Worm (Caenorhabditis elegans) whole organism, midembryonic: Measurements from ENCODE around the gene Y54G2A.40.
A peak's percentile ranks its signal among the peaks of the same experiment; 100 is the strongest.
"Not testable (repeated sequence)": the region's sequence is repeated elsewhere in the genome, so short reads cannot be mapped to it uniquely, and the experiment has no call there.

ENCODE experiments used
- T22C8.4 ChIP-seq: fragments of 200-800 bp; sonication (Bioruptor generic); IDR thresholded peaks from 2 replicates; pipeline ENCODE4 v1.3.6; 2022; ENCODE audit warnings: missing genetic modification characterization, missing compliant biosample characterization
- cog-1 ChIP-seq: sonication (generic microtip); optimal IDR thresholded peaks from 2 replicates; lab custom pipeline; 2016; ENCODE audit warnings: missing genetic modification characterization, missing compliant biosample characterization
- flt-1 ChIP-seq: fragments of 200-800 bp; sonication (Bioruptor generic); IDR thresholded peaks from 2 replicates; pipeline ENCODE4 v1.3.6; 2022; ENCODE audit warnings: missing genetic modification characterization, missing compliant biosample characterization
- klf-2 ChIP-seq: fragments of 200-800 bp; sonication (Bioruptor generic); conservative IDR thresholded peaks from 2 replicates; pipeline ENCODE4 v1.3.6; 2022; ENCODE audit warnings: missing genetic modification reagents, missing genetic modification characterization, missing compliant biosample characterization
- med-1 ChIP-seq: sonication (generic microtip); optimal IDR thresholded peaks from 2 replicates; lab custom pipeline; 2017; ENCODE audit warnings: missing genetic modification characterization, mild to moderate bottlenecking, missing compliant biosample characterization, antibody characterized with exemption, missing genetic modification reagents; ENCODE audit not compliant: insufficient read depth
- ref-1 ChIP-seq: fragments of 200-800 bp; sonication (Bioruptor generic); conservative IDR thresholded peaks from 2 replicates; pipeline ENCODE4 v1.3.6; 2022; ENCODE audit warnings: missing genetic modification reagents, missing genetic modification characterization, missing compliant biosample characterization
- tab-1 ChIP-seq: fragments of 200-800 bp; sonication (Bioruptor generic); IDR thresholded peaks from 2 replicates; pipeline ENCODE4 v1.3.6; 2022; ENCODE audit warnings: missing genetic modification characterization, missing compliant biosample characterization
- ztf-23 ChIP-seq: fragments of 200-800 bp; sonication (Bioruptor generic); IDR thresholded peaks from 2 replicates; pipeline ENCODE4 v1.3.6; 2022; ENCODE audit warnings: missing genetic modification reagents, missing genetic modification characterization, missing compliant biosample characterization
- ztf-29 ChIP-seq: fragments of 200-800 bp; sonication (Bioruptor generic); IDR thresholded peaks from 2 replicates; pipeline ENCODE4 v1.3.6; 2022; ENCODE audit warnings: missing genetic modification reagents, missing genetic modification characterization, missing compliant biosample characterization

The Y54G2A.40 gene

DNA sequence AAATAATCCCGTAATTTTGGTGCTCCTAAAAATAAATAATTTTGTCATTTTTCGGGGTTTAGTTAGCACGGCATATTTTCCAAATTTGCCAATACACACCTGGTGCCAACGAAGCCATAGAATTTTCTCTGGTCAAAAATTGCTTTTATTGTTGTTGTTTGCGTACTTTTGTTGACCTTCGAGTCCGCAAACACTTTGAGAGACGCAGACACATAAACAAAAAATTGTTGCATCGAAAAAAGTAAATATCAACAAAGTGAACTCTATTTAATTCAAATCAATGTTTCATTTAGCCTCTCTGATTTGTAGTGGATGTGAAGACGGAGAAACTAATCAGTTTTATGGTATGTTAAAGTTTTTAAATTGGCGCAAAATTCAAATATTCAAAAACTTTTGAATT lies at the start of gene Y54G2A.40:
Y54G2A.40 (plus strand) TSS at position 213 of the 400 bp plus-strand sequence.
- no peak for TF ChIP-seq ztf-29 (GFP tag; lab: Robert Waterston, UW)
- no peak for TF ChIP-seq ztf-23

- TF ChIP-seq tab-1 (GFP tag; lab: Robert Waterston, UW): no peak
- TF ChIP-seq ztf-29 (GFP tag; lab: Robert Waterston, UW): no peak
- no peak for TF ChIP-seq klf-2 (GFP tag; lab: Robert Waterston, UW)
- no peak for TF ChIP-seq cog-1
- TF ChIP-seq med-1 (GFP tag; lab: Kevin White, UChicago): no peak
- TF ChIP-seq T22C8.4: no peak
- TF ChIP-seq flt-1 (GFP tag; lab: Robert Waterston, UW): no peak
- TF ChIP-seq ztf-23: no peak
- TF ChIP-seq ref-1 (GFP tag; lab: Robert Waterston, UW): no peak
Observed at ce11 chrIV:2798339-2798738, 47.9 kb upstream of the Y54G2A.40 start, which contains the start of gene Y54G2A.52. TSS of gene Y54G2A.52 (minus strand) at chrIV:2798686.

DNA sequence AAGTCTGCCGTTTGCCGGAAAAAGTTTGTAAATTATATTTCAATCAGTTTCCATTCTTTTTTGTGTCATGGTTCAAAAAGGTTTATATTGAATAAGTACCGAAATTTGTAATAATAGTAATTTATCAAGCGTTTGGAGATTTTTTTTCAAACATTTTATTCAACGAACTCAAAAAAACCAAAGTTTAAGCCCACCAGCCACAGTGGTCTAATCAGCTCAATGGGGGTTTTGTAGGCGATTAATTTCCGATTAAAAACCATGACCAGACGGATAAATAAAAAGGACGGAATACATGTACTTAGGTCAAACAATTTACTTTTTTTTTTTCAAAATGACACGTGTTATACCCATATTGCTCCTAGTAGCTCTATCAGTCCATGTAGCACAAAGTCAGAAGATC lies 46.9 kb upstream of the Y54G2A.40 start, which contains the start of gene Y54G2A.10:
Y54G2A.10 (plus strand) TSS at position 301 of the 400 bp plus-strand sequence.
- TF ChIP-seq T22C8.4 (no peak), cog-1 (no peak), ztf-23 (no peak), med-1 (GFP tag; lab: Kevin White, UChicago) (no peak), klf-2 (GFP tag; lab: Robert Waterston, UW) (no peak), tab-1 (GFP tag; lab: Robert Waterston, UW) (no peak), ref-1 (GFP tag; lab: Robert Waterston, UW) (no peak), flt-1 (GFP tag; lab: Robert Waterston, UW) (no peak), ztf-29 (GFP tag; lab: Robert Waterston, UW) (no peak)

DNA sequence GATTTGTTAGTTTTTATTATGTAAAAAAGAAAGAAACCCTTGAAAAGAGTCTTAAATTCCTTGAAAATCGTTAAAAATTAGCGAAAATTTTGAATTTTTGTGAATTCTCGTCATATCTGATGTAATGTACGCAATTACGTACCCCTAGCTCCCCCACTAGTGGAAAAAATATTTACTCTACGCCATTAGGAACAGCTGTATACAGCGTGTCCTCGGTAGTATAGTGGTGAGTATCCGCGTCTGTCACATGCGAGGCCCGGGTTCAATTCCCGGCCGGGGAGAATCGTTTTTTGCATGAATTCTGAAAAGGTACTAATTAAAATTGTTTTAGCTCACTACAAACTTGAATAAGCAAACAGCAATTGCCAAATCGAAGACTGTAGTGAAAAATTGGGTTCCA lies 46.4 kb upstream of the Y54G2A.40 start:
- TF ChIP-seq T22C8.4: no peak
- no peak for TF ChIP-seq klf-2 (GFP tag; lab: Robert Waterston, UW)
- no peak for TF ChIP-seq med-1 (GFP tag; lab: Kevin White, UChicago)
- TF ChIP-seq ztf-23: no peak
- TF ChIP-seq flt-1 (GFP tag; lab: Robert Waterston, UW): no peak
- no peak for TF ChIP-seq ztf-29 (GFP tag; lab: Robert Waterston, UW)
- TF ChIP-seq cog-1: no peak
- no peak for TF ChIP-seq tab-1 (GFP tag; lab: Robert Waterston, UW)
- TF ChIP-seq ref-1 (GFP tag; lab: Robert Waterston, UW): no peak

DNA sequence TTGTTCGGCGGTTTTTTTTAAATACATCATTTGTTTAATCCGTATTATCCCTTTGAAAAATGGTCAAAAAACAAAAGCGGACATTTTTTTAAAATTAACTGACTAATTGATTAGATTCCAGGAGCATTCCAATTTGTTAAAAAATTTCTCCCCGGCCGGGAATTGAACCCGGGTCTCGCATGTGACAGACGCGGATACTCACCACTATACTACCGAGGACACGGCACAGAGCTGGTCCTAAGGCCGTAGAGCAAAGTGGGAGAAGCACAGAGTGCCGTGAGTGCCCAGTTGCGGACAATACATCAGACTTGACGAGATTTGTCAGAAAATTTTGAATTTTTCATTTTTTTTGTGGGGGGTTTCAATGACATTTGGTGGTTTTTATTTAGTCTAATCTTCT lies 45.3 kb upstream of the Y54G2A.40 start:
- TF ChIP-seq med-1 (GFP tag; lab: Kevin White, UChicago): no peak
- TF ChIP-seq T22C8.4: no peak
- no peak for TF ChIP-seq cog-1
- peak; percentile 69; the same call in 1 of the 2 replicates for TF ChIP-seq tab-1 (GFP tag; lab: Robert Waterston, UW)
- no peak for TF ChIP-seq klf-2 (GFP tag; lab: Robert Waterston, UW)
- no peak for TF ChIP-seq flt-1 (GFP tag; lab: Robert Waterston, UW)
- TF ChIP-seq ztf-29 (GFP tag; lab: Robert Waterston, UW): peak; percentile 55; the same call in 1 of the 2 replicates
- peak; percentile 69; the same call in 1 of the 2 replicates for TF ChIP-seq ztf-23
- no peak for TF ChIP-seq ref-1 (GFP tag; lab: Robert Waterston, UW)

ce11 chrIV:2801558-2801957 lies 44.7 kb upstream of the Y54G2A.40 start, which contains the start of gene Y54G2A.44:
TSS of gene Y54G2A.44 (plus strand) at chrIV:2801858.
- not testable (repeated sequence) for TF ChIP-seq klf-2 (GFP tag; lab: Robert Waterston, UW); ztf-29 (GFP tag; lab: Robert Waterston, UW); med-1 (GFP tag; lab: Kevin White, UChicago)

DNA sequence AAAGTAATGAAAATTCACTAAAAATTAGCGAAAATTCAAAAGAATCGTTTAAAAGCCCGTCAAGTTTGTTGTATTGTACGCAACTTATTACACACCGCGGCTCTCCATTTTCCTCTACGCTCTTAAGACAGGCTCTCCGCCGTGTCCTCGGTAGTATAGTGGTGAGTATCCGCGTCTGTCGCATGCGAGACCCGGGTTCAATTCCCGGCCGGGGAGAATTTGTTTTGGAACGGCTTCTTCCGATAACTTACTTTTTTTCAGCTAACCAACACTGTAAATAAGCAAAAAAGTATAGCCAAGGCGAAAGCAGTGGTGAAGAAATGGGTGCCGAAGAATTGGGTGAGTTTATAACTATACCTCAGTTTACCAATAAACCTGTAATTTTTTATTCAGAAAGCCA lies 44.1 kb upstream of the Y54G2A.40 start:
- TF ChIP-seq cog-1: no peak
- TF ChIP-seq klf-2 (GFP tag; lab: Robert Waterston, UW): peak; percentile 61; the same call in 1 of the 2 replicates
- peak; percentile 63 for TF ChIP-seq flt-1 (GFP tag; lab: Robert Waterston, UW)
- TF ChIP-seq tab-1 (GFP tag; lab: Robert Waterston, UW): peak; percentile 75; the same call in 1 of the 2 replicates
- TF ChIP-seq ref-1 (GFP tag; lab: Robert Waterston, UW): peak; percentile 54; the same call in 1 of the 2 replicates
- TF ChIP-seq med-1 (GFP tag; lab: Kevin White, UChicago): no peak
- TF ChIP-seq ztf-29 (GFP tag; lab: Robert Waterston, UW): 0 out of 2 replicates have a peak, but pooled peaks have one; percentile 14
- TF ChIP-seq T22C8.4: no peak
- TF ChIP-seq ztf-23: peak; percentile 74; the same call in 1 of the 2 replicates

DNA sequence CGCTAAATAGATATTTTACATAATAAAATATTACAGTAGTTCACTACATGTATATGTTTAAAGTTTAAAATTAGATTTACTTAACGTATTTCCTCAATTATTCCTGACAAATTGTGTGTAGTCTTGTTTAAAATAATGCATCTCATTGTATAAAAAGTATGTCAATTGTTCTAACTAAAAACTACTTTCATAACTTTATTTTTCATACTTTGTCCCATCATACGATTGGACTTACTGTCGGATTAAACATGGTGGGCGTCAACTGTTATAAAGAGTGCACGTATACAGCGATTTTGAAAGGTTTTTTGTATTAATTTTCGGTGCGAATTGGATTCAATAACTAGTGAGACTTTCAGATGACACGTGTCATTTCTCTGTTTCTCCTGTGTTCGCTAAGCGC lies 42.6 kb upstream of the Y54G2A.40 start, which contains the start of gene Y54G2A.32:
Y54G2A.32 (plus strand) TSS at position 301 of the 400 bp plus-strand sequence.
- no peak for TF ChIP-seq ztf-23
- no peak for TF ChIP-seq cog-1
- TF ChIP-seq tab-1 (GFP tag; lab: Robert Waterston, UW): no peak
- no peak for TF ChIP-seq med-1 (GFP tag; lab: Kevin White, UChicago)
- no peak for TF ChIP-seq klf-2 (GFP tag; lab: Robert Waterston, UW)
- TF ChIP-seq ztf-29 (GFP tag; lab: Robert Waterston, UW): no peak
- no peak for TF ChIP-seq ref-1 (GFP tag; lab: Robert Waterston, UW)
- no peak for TF ChIP-seq flt-1 (GFP tag; lab: Robert Waterston, UW)
- TF ChIP-seq T22C8.4: no peak

DNA sequence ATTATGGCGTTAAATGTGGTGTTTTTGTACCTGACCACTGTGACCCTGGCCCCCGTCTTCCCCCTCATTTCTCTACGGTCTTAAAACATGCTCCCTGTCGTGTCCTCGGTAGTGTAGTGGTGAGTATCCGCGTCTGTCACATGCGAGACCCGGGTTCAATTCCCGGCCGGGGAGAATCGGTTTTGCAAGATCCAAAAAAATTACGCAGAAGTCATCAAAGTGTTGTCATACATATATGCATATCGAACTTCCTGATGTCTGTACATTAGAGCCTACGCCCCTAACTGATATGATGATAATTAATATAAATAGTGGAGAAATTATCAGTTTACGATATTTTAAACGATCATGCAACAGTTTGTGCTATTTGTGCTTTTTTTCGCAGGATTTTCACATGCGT lies 40.8 kb upstream of the Y54G2A.40 start, which contains the start of gene Y54G2A.45:
Y54G2A.45 (plus strand) TSS at position 333 of the 400 bp plus-strand sequence.
- peak; percentile 69 for TF ChIP-seq ref-1 (GFP tag; lab: Robert Waterston, UW)
- peak; percentile 82 for TF ChIP-seq tab-1 (GFP tag; lab: Robert Waterston, UW)
- TF ChIP-seq ztf-29 (GFP tag; lab: Robert Waterston, UW): no peak
- TF ChIP-seq klf-2 (GFP tag; lab: Robert Waterston, UW): no peak
- TF ChIP-seq flt-1 (GFP tag; lab: Robert Waterston, UW): peak; percentile 90
- TF ChIP-seq T22C8.4: peak; percentile 65
- no peak for TF ChIP-seq med-1 (GFP tag; lab: Kevin White, UChicago)
- peak; percentile 74 for TF ChIP-seq ztf-23
- peak; percentile 39 for TF ChIP-seq cog-1
